Worm (Caenorhabditis elegans): ENCODE results near the gene C01G12.13.

ce11 chrII:14610492-14611142 is 34.1 kb downstream of the C01G12.13 start:
- TF ChIP-seq snpc-4 (tag; optimal IDR thresholded peaks at IDR 0.05) (no peak), fos-1 (tag; optimal IDR thresholded peaks at IDR 0.05) (no peak), nhr-6 (tag; optimal IDR thresholded peaks at IDR 0.05) (no peak), nhr-237 (tag; optimal IDR thresholded peaks at IDR 0.05) (no peak), egl-27 (tag; optimal IDR thresholded peaks at IDR 0.05) (no peak), lin-39 (tag; optimal IDR thresholded peaks at IDR 0.05) (no peak), nhr-21 (tag; optimal IDR thresholded peaks at IDR 0.05) (peak; percentile 24), nhr-25 (tag; optimal IDR thresholded peaks at IDR 0.05) (no peak), blmp-1 (tag; optimal IDR thresholded peaks at IDR 0.05; ENCODE audit: insufficient read depth) (peak; percentile 60), alr-1 (tag; optimal IDR thresholded peaks at IDR 0.05) (no peak)

Measured in whole organism, L2 larva.